Worm (Caenorhabditis elegans) whole organism, midembryonic: ENCODE data around the gene gos-28.
A peak's percentile ranks its signal among the peaks of the same experiment; 100 is the strongest.
"Not testable (repeated sequence)": the region's sequence is repeated elsewhere in the genome, so short reads cannot be mapped to it uniquely, and the experiment has no call there.

ENCODE experiments used
- T22C8.4 ChIP-seq: fragments of 200-800 bp; sonication (Bioruptor generic); IDR thresholded peaks from 2 replicates; pipeline ENCODE4 v1.3.6; 2022; ENCODE audit warnings: missing genetic modification characterization, missing compliant biosample characterization
- cog-1 ChIP-seq: sonication (generic microtip); optimal IDR thresholded peaks from 2 replicates; lab custom pipeline; 2016; ENCODE audit warnings: missing genetic modification characterization, missing compliant biosample characterization
- flt-1 ChIP-seq: fragments of 200-800 bp; sonication (Bioruptor generic); IDR thresholded peaks from 2 replicates; pipeline ENCODE4 v1.3.6; 2022; ENCODE audit warnings: missing genetic modification characterization, missing compliant biosample characterization
- med-1 ChIP-seq: sonication (generic microtip); optimal IDR thresholded peaks from 2 replicates; lab custom pipeline; 2017; ENCODE audit warnings: missing genetic modification characterization, mild to moderate bottlenecking, missing compliant biosample characterization, antibody characterized with exemption, missing genetic modification reagents; ENCODE audit not compliant: insufficient read depth
- ref-1 ChIP-seq: fragments of 200-800 bp; sonication (Bioruptor generic); conservative IDR thresholded peaks from 2 replicates; pipeline ENCODE4 v1.3.6; 2022; ENCODE audit warnings: missing genetic modification reagents, missing genetic modification characterization, missing compliant biosample characterization
- tab-1 ChIP-seq: fragments of 200-800 bp; sonication (Bioruptor generic); IDR thresholded peaks from 2 replicates; pipeline ENCODE4 v1.3.6; 2022; ENCODE audit warnings: missing genetic modification characterization, missing compliant biosample characterization
- ztf-23 ChIP-seq: fragments of 200-800 bp; sonication (Bioruptor generic); IDR thresholded peaks from 2 replicates; pipeline ENCODE4 v1.3.6; 2022; ENCODE audit warnings: missing genetic modification reagents, missing genetic modification characterization, missing compliant biosample characterization
- ztf-29 ChIP-seq: fragments of 200-800 bp; sonication (Bioruptor generic); IDR thresholded peaks from 2 replicates; pipeline ENCODE4 v1.3.6; 2022; ENCODE audit warnings: missing genetic modification reagents, missing genetic modification characterization, missing compliant biosample characterization

- not testable (repeated sequence) for TF ChIP-seq T22C8.4; med-1 (GFP tag; lab: Kevin White, UChicago); tab-1 (GFP tag; lab: Robert Waterston, UW); ztf-29; cog-1 (tag; lab: Kevin White, UChicago); ref-1 (GFP tag; lab: Robert Waterston, UW)
- TF ChIP-seq flt-1 (GFP tag; lab: Robert Waterston, UW) (0 out of 2 replicates have a peak, but pooled peaks have one; percentile 50), ztf-23 (GFP tag; lab: Robert Waterston, UW) (0 out of 2 replicates have a peak, but pooled peaks have one; percentile 37)
These were observed 37.6 kb upstream of the gos-28 start for ce11 chrIII:7386539-7386938.
